Worm (Caenorhabditis elegans): Measurements from ENCODE around the gene T25B9.6.

T25B9.6 gene

DNA sequence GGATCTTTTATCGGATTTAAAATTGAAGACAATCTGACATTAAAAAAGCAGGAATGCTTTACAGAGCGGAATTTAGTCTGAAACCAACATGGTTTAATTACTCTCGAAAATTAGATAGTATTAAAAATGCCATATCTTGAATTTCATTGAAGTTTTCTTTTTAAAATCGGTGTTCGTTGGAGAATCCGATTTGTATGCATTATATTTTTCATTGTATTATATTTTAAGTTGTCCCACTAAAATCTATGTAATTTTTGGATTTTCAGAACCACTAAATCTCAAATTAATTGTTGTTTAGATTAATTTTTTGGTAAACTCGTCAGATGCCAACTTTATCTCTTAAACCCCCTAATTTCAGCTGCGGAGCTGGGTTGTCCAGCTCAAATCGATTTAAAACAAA, 20.6 kb downstream of the T25B9.6 start:
- TF ChIP-seq tra-4 (tag; optimal IDR thresholded peaks at IDR 0.05) (no peak), ama-1 (optimal IDR thresholded peaks at IDR 0.05) (no peak), tbx-11 (GFP tag; IDR thresholded peaks at IDR 0.05) (no peak), aly-1 (tag; optimal IDR thresholded peaks at IDR 0.05) (no peak), F13C5.2 (tag; optimal IDR thresholded peaks at IDR 0.05) (no peak), hmg-4 (GFP tag; optimal IDR thresholded peaks at IDR 0.05) (no peak), B0310.2 (tag; optimal IDR thresholded peaks at IDR 0.05) (no peak), hnd-1 (tag; optimal IDR thresholded peaks at IDR 0.05) (no peak), sea-1 (GFP tag; conservative IDR thresholded peaks at IDR 0.05) (no peak), flt-1 (GFP tag; IDR thresholded peaks at IDR 0.05) (no peak)

DNA sequence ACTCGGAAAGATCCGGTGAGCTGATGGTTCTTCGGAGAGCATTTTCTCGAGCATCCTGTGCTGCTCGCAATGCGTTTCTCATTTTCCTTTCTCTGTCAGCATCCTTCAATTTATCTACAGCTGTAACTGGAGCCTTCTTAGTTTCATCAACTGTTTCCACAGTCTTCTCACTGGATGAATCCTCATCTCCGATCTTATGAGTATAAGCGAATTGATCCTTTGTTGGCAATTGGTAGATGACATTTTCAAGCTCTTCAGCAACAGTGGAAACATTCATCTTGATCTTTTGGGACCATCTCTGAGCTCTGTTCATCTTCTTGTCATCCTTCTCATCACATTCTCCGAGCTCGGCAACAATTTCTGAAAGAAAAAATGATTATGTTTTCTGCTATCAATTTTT, 21.4 kb downstream of the T25B9.6 start:
- TF ChIP-seq ets-7 (tag; optimal IDR thresholded peaks at IDR 0.05) (no peak), pes-1 (GFP tag; IDR thresholded peaks at IDR 0.05) (no peak), tbx-11 (GFP tag; IDR thresholded peaks at IDR 0.05) (no peak), ceh-36 (tag; optimal IDR thresholded peaks at IDR 0.05) (no peak), F13C5.2 (tag; optimal IDR thresholded peaks at IDR 0.05) (no peak), hmg-4 (GFP tag; optimal IDR thresholded peaks at IDR 0.05) (no peak), tra-4 (tag; optimal IDR thresholded peaks at IDR 0.05) (no peak), tbx-37 (GFP tag; conservative IDR thresholded peaks at IDR 0.05) (no peak), hnd-1 (tag; optimal IDR thresholded peaks at IDR 0.05) (no peak)

DNA sequence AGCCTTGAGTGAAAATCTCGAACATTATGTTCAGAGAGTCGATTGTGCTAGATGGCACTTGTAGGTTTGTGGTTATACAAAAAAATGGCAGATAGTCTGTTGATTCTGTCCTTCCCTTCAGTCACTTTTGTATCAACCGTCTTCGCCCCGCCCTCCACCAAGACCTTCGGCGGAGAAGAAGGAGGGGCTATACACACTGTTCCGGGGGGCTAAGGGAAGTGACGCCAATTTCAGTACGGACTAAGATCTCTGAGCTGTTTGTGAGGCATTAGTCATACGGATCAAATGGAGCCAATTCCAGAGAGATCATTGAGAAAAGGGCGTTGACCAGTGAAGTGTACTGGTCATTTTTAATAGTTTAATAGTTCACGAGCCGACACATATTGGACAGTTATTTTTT, 22.6 kb downstream of the T25B9.6 start, which contains the start of gene swt-3:
Gene swt-3, minus strand, starts transcription at position 101 of the 400 bp plus-strand sequence.
- TF ChIP-seq scrt-1 (GFP tag; IDR thresholded peaks at IDR 0.05): no peak
- TF ChIP-seq hmg-4 (GFP tag; optimal IDR thresholded peaks at IDR 0.05): no peak
- TF ChIP-seq pes-1 (GFP tag; IDR thresholded peaks at IDR 0.05): no peak
- TF ChIP-seq ceh-36 (tag; optimal IDR thresholded peaks at IDR 0.05): no peak
- TF ChIP-seq hnd-1 (tag; optimal IDR thresholded peaks at IDR 0.05): no peak
- TF ChIP-seq sea-1 (GFP tag; conservative IDR thresholded peaks at IDR 0.05): no peak
- TF ChIP-seq tbx-11 (GFP tag; IDR thresholded peaks at IDR 0.05): no peak
- TF ChIP-seq tbx-37 (GFP tag; conservative IDR thresholded peaks at IDR 0.05): no peak
- TF ChIP-seq F13C5.2 (tag; optimal IDR thresholded peaks at IDR 0.05): no peak
- no peak for TF ChIP-seq B0310.2 (tag; optimal IDR thresholded peaks at IDR 0.05)
- no peak for TF ChIP-seq aly-1 (tag; optimal IDR thresholded peaks at IDR 0.05)
- TF ChIP-seq tra-4 (tag; optimal IDR thresholded peaks at IDR 0.05): no peak
- TF ChIP-seq ama-1 (optimal IDR thresholded peaks at IDR 0.05): no peak
- no peak for TF ChIP-seq ceh-13 (GFP tag; optimal IDR thresholded peaks at IDR 0.05)

DNA sequence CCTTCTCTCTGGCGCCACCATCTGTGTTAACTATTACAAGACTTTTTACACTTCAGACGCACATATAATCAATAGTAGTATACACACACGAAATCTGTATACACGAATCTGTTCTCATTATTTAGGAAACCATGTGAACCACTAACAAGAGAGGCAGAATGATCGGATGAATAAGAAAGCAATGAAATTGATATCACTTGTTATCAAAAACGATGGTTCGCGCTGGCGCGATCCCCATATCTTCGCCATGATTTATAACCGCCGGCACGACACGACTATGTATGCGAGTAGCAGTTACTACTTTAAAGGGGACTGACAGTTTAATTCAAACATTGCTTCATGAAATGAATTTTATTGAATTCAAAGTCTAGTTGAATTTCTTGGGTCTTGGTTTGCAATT, 23.4 kb downstream of the T25B9.6 start:
- TF ChIP-seq hnd-1 (tag; optimal IDR thresholded peaks at IDR 0.05): no peak
- no peak for TF ChIP-seq ama-1 (optimal IDR thresholded peaks at IDR 0.05)
- TF ChIP-seq hmbx-1 (tag; optimal IDR thresholded peaks at IDR 0.05): no peak
- no peak for TF ChIP-seq scrt-1 (GFP tag; IDR thresholded peaks at IDR 0.05)

DNA sequence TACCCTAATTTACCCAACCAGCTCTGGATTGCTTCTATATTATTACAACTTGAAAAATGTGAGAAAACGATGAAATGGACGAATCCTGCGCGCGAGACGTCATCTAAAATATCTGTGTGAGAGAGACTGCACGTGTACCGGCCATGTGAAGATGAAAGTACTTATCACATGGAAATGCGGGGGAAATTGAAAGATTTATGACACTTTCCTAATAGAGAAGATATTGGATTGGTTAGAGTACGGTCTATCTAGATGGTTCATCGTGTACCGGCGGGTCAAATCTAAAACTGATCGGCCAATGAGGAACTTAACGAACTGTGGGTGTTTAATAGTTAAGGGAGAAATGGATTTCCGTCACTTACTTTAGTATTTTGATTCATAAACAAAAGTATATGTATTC, 24.1 kb downstream of the T25B9.6 start:
- TF ChIP-seq ama-1 (optimal IDR thresholded peaks at IDR 0.05) (no peak), ceh-13 (GFP tag; optimal IDR thresholded peaks at IDR 0.05) (no peak), tra-4 (tag; optimal IDR thresholded peaks at IDR 0.05) (no peak), scrt-1 (GFP tag; IDR thresholded peaks at IDR 0.05) (no peak), aly-1 (tag; optimal IDR thresholded peaks at IDR 0.05) (no peak), tbx-11 (GFP tag; IDR thresholded peaks at IDR 0.05) (no peak), F13C5.2 (tag; optimal IDR thresholded peaks at IDR 0.05) (no peak), sea-1 (GFP tag; conservative IDR thresholded peaks at IDR 0.05) (no peak), hnd-1 (tag; optimal IDR thresholded peaks at IDR 0.05) (no peak), pes-1 (GFP tag; IDR thresholded peaks at IDR 0.05) (no peak), ceh-36 (tag; optimal IDR thresholded peaks at IDR 0.05) (no peak), flt-1 (GFP tag; IDR thresholded peaks at IDR 0.05) (no peak), hmbx-1 (tag; optimal IDR thresholded peaks at IDR 0.05) (no peak), B0310.2 (tag; optimal IDR thresholded peaks at IDR 0.05) (no peak), ets-7 (tag; optimal IDR thresholded peaks at IDR 0.05) (no peak), hmg-4 (GFP tag; optimal IDR thresholded peaks at IDR 0.05) (no peak), tbx-37 (GFP tag; conservative IDR thresholded peaks at IDR 0.05) (no peak)

DNA sequence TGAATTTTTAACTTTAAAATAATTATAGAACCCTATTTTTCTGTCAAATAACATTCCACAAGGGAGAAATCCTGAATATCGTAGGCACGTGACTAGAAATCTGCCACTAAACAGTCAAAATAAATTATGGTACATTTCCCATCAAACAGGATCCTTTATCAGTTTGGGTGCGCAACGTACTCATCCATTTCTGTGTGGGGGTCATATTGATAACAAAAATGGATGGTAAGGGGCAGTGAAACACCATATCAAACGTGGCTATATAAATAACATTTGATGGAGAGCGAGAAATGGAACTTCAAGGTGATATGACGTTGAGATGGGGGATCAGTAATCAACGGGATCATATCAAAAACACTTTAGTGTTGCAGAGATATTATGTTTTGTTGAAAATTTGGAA, 26.1 kb downstream of the T25B9.6 start:
- no peak for TF ChIP-seq flt-1 (GFP tag; IDR thresholded peaks at IDR 0.05)
- TF ChIP-seq ama-1 (optimal IDR thresholded peaks at IDR 0.05): no peak
- no peak for TF ChIP-seq hmg-4 (GFP tag; optimal IDR thresholded peaks at IDR 0.05)
- TF ChIP-seq pes-1 (GFP tag; IDR thresholded peaks at IDR 0.05): no peak
- no peak for TF ChIP-seq tbx-37 (GFP tag; conservative IDR thresholded peaks at IDR 0.05)
- TF ChIP-seq hmbx-1 (tag; optimal IDR thresholded peaks at IDR 0.05): no peak
- TF ChIP-seq ceh-13 (GFP tag; optimal IDR thresholded peaks at IDR 0.05): no peak
- no peak for TF ChIP-seq scrt-1 (GFP tag; IDR thresholded peaks at IDR 0.05)
- TF ChIP-seq tra-4 (tag; optimal IDR thresholded peaks at IDR 0.05): no peak
- TF ChIP-seq aly-1 (tag; optimal IDR thresholded peaks at IDR 0.05): no peak

DNA sequence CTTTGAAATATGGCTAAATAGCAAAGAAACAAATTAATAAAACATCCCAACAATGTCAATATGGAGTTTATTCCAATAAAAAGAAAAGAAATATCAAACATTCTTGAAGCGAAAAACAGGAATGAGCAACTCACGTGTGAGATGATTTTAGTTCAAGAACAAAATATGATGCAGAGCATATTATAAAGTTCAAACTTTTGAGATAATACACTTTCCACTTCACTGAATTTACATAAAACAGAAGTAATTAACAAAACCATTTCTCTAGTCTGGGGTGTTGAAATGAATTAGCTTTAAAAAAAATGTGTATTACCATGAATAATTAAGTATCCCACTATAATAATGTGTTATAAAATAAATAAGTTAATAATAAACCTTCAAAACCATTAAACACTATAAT, 28.8 kb downstream of the T25B9.6 start, which contains the start of gene srd-7:
Gene srd-7, minus strand, starts transcription at position 101 of the 400 bp plus-strand sequence.
- TF ChIP-seq sea-1 (GFP tag; conservative IDR thresholded peaks at IDR 0.05) (no peak), ama-1 (optimal IDR thresholded peaks at IDR 0.05) (no peak), pes-1 (GFP tag; IDR thresholded peaks at IDR 0.05) (no peak), hnd-1 (tag; optimal IDR thresholded peaks at IDR 0.05) (no peak), aly-1 (tag; optimal IDR thresholded peaks at IDR 0.05) (no peak), ets-7 (tag; optimal IDR thresholded peaks at IDR 0.05) (no peak), hmg-4 (GFP tag; optimal IDR thresholded peaks at IDR 0.05) (no peak), flt-1 (GFP tag; IDR thresholded peaks at IDR 0.05) (no peak), B0310.2 (tag; optimal IDR thresholded peaks at IDR 0.05) (no peak)

DNA sequence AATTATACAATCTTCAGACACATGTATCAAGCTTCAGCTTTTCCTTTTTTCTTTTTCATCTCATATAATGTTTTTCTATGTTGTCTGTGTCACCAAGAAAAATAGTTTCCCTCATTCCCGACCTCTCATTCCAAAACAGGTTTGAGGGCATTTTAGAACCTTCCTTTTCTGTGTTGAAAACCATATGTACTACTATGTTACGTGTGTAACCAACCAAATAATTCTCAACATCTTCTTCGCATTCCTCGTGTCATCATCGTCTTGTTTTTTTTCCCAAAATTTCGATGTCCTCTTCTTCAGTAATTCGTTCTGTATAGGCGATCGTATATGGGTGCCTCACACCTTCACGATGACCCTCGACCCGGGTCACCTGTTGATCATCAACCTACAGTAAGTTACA, 32.4 kb downstream of the T25B9.6 start, which contains the start of gene pept-2:
Gene pept-2, plus strand, starts transcription at position 301 of the 400 bp plus-strand sequence.
- TF ChIP-seq hmbx-1 (tag; optimal IDR thresholded peaks at IDR 0.05): no peak
- TF ChIP-seq sea-1 (GFP tag; conservative IDR thresholded peaks at IDR 0.05): no peak
- no peak for TF ChIP-seq ceh-36 (tag; optimal IDR thresholded peaks at IDR 0.05)
- TF ChIP-seq pes-1 (GFP tag; IDR thresholded peaks at IDR 0.05): no peak
- no peak for TF ChIP-seq hmg-4 (GFP tag; optimal IDR thresholded peaks at IDR 0.05)
- TF ChIP-seq scrt-1 (GFP tag; IDR thresholded peaks at IDR 0.05): no peak
- no peak for TF ChIP-seq B0310.2 (tag; optimal IDR thresholded peaks at IDR 0.05)
- no peak for TF ChIP-seq aly-1 (tag; optimal IDR thresholded peaks at IDR 0.05)
- TF ChIP-seq ets-7 (tag; optimal IDR thresholded peaks at IDR 0.05): no peak
- TF ChIP-seq ama-1 (optimal IDR thresholded peaks at IDR 0.05): no peak
- no peak for TF ChIP-seq hnd-1 (tag; optimal IDR thresholded peaks at IDR 0.05)
- no peak for TF ChIP-seq tra-4 (tag; optimal IDR thresholded peaks at IDR 0.05)
- TF ChIP-seq tbx-11 (GFP tag; IDR thresholded peaks at IDR 0.05): no peak
- TF ChIP-seq flt-1 (GFP tag; IDR thresholded peaks at IDR 0.05): no peak
- no peak for TF ChIP-seq tbx-37 (GFP tag; conservative IDR thresholded peaks at IDR 0.05)
- TF ChIP-seq F13C5.2 (tag; optimal IDR thresholded peaks at IDR 0.05): no peak
- no peak for TF ChIP-seq ceh-13 (GFP tag; optimal IDR thresholded peaks at IDR 0.05)
